Worm (Caenorhabditis elegans) whole organism, mixed stage, embryonic: ENCODE measurements around the gene F08F1.4.
A peak's percentile ranks its signal among the peaks of the same experiment; 100 is the strongest.

Experiments
- blmp-1 ChIP-seq: fragments of 150-350 bp; optimal IDR thresholded peaks from 2 replicates; lab custom pipeline; 2014; ENCODE audit warnings: missing biosample characterization, missing genetic modification characterization
- lsy-2 ChIP-seq: fragments of 150-350 bp; optimal IDR thresholded peaks from 2 replicates; lab custom pipeline; 2014; ENCODE audit warnings: missing biosample characterization, missing genetic modification characterization
- nhr-76 ChIP-seq: sonication (generic microtip); optimal IDR thresholded peaks from 2 replicates; lab custom pipeline; 2017; ENCODE audit warnings: missing biosample characterization, missing genetic modification characterization
- unc-39 ChIP-seq: fragments of 150-350 bp; optimal IDR thresholded peaks from 2 replicates; lab custom pipeline; 2014; ENCODE audit warnings: missing biosample characterization, missing genetic modification characterization
- ztf-11 ChIP-seq: fragments of 150-350 bp; optimal IDR thresholded peaks from 2 replicates; lab custom pipeline; 2014; ENCODE audit warnings: missing biosample characterization, missing genetic modification characterization

DNA sequence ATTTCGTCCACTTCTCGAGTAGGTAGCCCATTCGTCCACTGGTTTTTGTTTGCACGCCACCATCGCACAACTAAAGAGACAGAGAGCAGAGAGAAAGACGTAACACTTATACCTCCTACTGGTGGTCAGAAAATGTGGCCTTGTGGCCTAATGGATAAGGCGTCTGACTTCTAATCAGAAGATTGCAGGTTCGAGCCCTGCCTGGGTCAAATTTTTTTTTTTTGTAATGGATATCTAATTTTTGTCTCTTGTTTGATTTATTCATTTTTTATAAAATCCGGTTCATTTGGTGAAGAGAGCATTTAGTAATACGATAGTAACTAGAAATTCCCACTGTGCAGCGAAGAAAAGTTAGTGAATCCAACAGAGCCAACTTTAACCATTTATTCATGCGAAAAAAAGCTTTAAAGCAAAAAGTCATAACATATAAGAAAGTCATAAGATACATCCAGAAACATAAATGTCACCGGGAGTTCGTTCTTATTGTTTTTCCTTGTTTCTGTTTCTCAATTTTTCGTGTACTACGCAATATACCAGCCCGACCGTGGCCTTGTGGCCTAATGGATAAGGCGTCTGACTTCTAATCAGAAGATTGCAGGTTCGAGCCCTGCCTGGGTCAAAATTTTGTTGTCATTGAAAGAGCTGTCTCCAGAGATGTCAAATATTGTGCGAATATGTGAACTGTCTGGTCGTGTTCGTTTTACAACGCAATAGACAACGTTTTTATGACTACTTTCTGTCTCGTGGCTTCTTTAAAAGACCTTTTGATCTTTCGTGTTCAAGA, 27.0 kb upstream of the F08F1.4 start:
- TF ChIP-seq lsy-2 (tag; lab: Kevin White, UChicago) (no peak), ztf-11 (tag; lab: Kevin White, UChicago) (peak; percentile 35), nhr-76 (tag; lab: Kevin White, UChicago) (no peak), blmp-1 (no peak), unc-39 (tag; lab: Kevin White, UChicago) (no peak)
